Fruit fly (Drosophila melanogaster) whole organism, adult: ENCODE data around the gene Or67b.

Experiments used
- CG11617 ChIP-seq: fragments of 200-800 bp; sonication (Bioruptor generic); optimal IDR thresholded peaks from 2 replicates; lab custom pipeline; 2017; ENCODE audit warnings: mild to moderate bottlenecking, missing biosample characterization, missing genetic modification reagents, missing genetic modification characterization
- CG12768 ChIP-seq: fragments of 200-800 bp; sonication (Bioruptor generic); optimal IDR thresholded peaks from 2 replicates; lab custom pipeline; 2017; ENCODE audit warnings: missing biosample characterization, missing genetic modification characterization, mild to moderate bottlenecking, moderate library complexity, missing genetic modification reagents
- CG14711 ChIP-seq: fragments of 200-800 bp; sonication (Bioruptor generic); optimal IDR thresholded peaks from 2 replicates; lab custom pipeline; 2018; ENCODE audit warnings: missing biosample characterization, mild to moderate bottlenecking, missing genetic modification characterization, moderate library complexity
- CG1620 ChIP-seq: fragments of 200-800 bp; sonication (Bioruptor generic); optimal IDR thresholded peaks from 2 replicates; lab custom pipeline; 2016; ENCODE audit warnings: missing biosample characterization, missing genetic modification characterization
- CG33017 ChIP-seq: fragments of 200-800 bp; sonication (Bioruptor generic); optimal IDR thresholded peaks from 2 replicates; lab custom pipeline; 2018; ENCODE audit warnings: missing biosample characterization, mild to moderate bottlenecking, missing genetic modification characterization, moderate library complexity
- CG5204 ChIP-seq: fragments of 200-800 bp; sonication (Bioruptor generic); optimal IDR thresholded peaks from 2 replicates; lab custom pipeline; 2016; ENCODE audit warnings: missing biosample characterization, missing genetic modification characterization
- CG7045 ChIP-seq: fragments of 200-800 bp; sonication (Bioruptor generic); optimal IDR thresholded peaks from 2 replicates; lab custom pipeline; 2017; ENCODE audit warnings: missing biosample characterization, mild to moderate bottlenecking, missing genetic modification characterization
- CG7101 ChIP-seq: fragments of 200-800 bp; sonication (Bioruptor generic); optimal IDR thresholded peaks from 2 replicates; lab custom pipeline; 2018; ENCODE audit warnings: missing biosample characterization, mild to moderate bottlenecking, missing genetic modification characterization, moderate library complexity
- Clk ChIP-seq: fragments of 200-800 bp; sonication (Bioruptor generic); optimal IDR thresholded peaks from 2 replicates; lab custom pipeline; 2017; ENCODE audit warnings: missing biosample characterization, missing genetic modification characterization
- Crg-1 ChIP-seq: fragments of 200-800 bp; sonication (Bioruptor generic); optimal IDR thresholded peaks from 2 replicates; lab custom pipeline; 2016; ENCODE audit warnings: missing biosample characterization, missing genetic modification characterization
- Hr96 ChIP-seq: fragments of 200-800 bp; sonication (Bioruptor generic); optimal IDR thresholded peaks from 2 replicates; lab custom pipeline; 2016; ENCODE audit warnings: missing biosample characterization, missing genetic modification characterization
- Mnt ChIP-seq: fragments of 200-800 bp; sonication (Bioruptor generic); optimal IDR thresholded peaks from 2 replicates; lab custom pipeline; 2016; ENCODE audit warnings: missing biosample characterization, mild to moderate bottlenecking, missing genetic modification characterization
- bab1 ChIP-seq: fragments of 200-800 bp; sonication (Bioruptor generic); optimal IDR thresholded peaks from 3 replicates; lab custom pipeline; 2019; ENCODE audit warnings: missing biosample characterization, mild to moderate bottlenecking, missing genetic modification characterization, moderate library complexity
- cic ChIP-seq: fragments of 200-800 bp; sonication (Bioruptor generic); optimal IDR thresholded peaks from 2 replicates; lab custom pipeline; 2017; ENCODE audit warnings: missing biosample characterization, mild to moderate bottlenecking, missing genetic modification characterization, moderate library complexity
- cnc ChIP-seq, 2 experiments: fragments of >200 bp; optimal IDR thresholded peaks; 2 replicates each; lab custom pipeline; 2017
- kay ChIP-seq: fragments of 200-800 bp; sonication (Bioruptor generic); peaks from one replicate; lab custom pipeline; 2016; ENCODE audit warnings: missing biosample characterization, missing genetic modification characterization, borderline replicate concordance
- ovo ChIP-seq: fragments of 200-800 bp; sonication (Bioruptor generic); optimal IDR thresholded peaks from 2 replicates; lab custom pipeline; 2016; ENCODE audit warnings: missing biosample characterization, missing genetic modification characterization
- pad ChIP-seq: fragments of 200-800 bp; sonication (Bioruptor generic); optimal IDR thresholded peaks from 3 replicates; lab custom pipeline; 2017; ENCODE audit warnings: missing biosample characterization, missing genetic modification characterization, mild to moderate bottlenecking, moderate library complexity, missing genetic modification reagents
- tj ChIP-seq: fragments of 200-800 bp; sonication (Bioruptor generic); optimal IDR thresholded peaks from 3 replicates; lab custom pipeline; 2017; ENCODE audit warnings: missing biosample characterization, mild to moderate bottlenecking, missing genetic modification characterization, moderate library complexity
- toe ChIP-seq: fragments of 200-800 bp; sonication (Bioruptor generic); optimal IDR thresholded peaks from 2 replicates; lab custom pipeline; 2016; ENCODE audit warnings: missing biosample characterization, missing genetic modification characterization

Gene Or67b

DNA sequence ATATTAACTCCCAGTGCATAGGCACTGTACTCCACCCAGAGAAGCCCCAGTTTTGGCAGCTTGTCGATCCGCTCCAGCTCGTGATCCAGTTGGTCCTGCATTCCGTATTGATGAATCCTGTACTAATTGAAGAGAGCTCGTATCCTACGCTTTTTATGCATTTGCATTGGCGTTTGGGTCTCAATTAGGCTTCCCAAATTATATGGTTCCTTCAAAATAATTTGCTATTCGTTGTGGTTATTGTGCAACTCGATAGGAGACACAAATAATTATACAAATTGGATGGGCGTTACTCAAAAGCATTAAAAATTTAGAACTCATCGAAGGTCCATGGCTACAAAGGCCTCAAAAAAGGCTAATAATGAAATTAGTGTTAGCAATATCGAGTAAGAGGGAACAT lies at the start of gene Or67b:
Or67b (minus strand) TSS at position 101 of the 400 bp plus-strand sequence.
- TF ChIP-seq pad (no peak), CG33017 (tag; lab: Kevin White, UChicago) (no peak), CG5204 (no peak), toe (GFP tag; lab: Kevin White, UChicago) (no peak), kay (GFP tag; lab: Kevin White, UChicago) (no peak)

DNA sequence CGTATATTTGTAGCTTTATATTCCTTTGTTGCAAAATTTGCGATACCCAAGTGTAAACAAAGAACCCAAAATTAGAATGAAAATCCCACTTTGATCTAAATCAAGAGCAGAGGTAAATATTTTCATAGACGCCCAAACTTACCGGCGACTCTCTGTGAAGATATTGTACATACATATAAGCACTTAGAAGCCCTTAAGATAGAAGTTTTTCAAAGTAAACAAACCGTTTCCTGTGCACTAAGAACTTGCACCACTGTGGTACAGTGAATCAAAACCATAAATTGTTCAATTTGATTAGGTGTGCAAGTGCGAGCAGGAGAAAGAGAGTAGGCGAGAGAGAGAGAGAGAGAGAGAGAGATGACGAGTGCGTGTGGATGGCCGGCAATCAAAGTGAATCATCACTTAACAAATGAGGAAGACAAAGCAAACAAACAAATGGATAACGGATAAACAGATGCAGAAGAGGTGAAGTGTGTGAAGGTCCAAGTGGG lies 49.1 kb upstream of the Or67b start:
- TF ChIP-seq CG12768 (GFP tag; lab: Kevin White, UChicago) (no peak), ovo (no peak), CG7045 (no peak), cic (peak; percentile 14), pad (peak; percentile 3), kay (GFP tag; lab: Kevin White, UChicago) (peak; percentile 89), Crg-1 (no peak), CG11617 (GFP tag; lab: Kevin White, UChicago) (no peak)

DNA sequence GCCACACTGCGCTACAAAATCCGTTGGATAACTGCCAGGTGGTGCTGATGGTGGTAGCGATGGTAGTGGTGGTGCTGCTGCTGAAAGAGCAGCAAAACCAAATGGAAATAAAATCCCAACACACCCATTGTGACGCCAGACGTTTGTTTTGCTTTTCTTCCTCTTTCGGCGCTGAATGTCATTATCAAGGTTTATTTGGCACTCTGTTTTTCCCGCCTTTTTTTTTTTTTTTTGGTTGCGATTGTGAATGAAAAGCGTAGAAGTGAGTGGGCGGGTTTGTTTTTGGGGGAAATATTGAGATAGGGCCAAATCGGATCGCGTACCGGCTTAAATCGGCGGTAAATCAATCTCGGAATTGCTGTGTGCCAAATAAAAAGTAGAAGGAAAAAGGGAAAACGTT lies 48.3 kb upstream of the Or67b start:
- TF ChIP-seq CG5204 (no peak), CG12768 (GFP tag; lab: Kevin White, UChicago) (no peak), cic (no peak), CG33017 (tag; lab: Kevin White, UChicago) (no peak), bab1 (GFP tag; lab: Kevin White, UChicago) (no peak), Crg-1 (no peak), CG7101 (no peak), cnc (optimal IDR thresholded peaks at IDR 0.05; lab: Kevin White, UChicago) (no peak), kay (GFP tag; lab: Kevin White, UChicago) (no peak), CG11617 (GFP tag; lab: Kevin White, UChicago) (no peak), pad (no peak), ovo (no peak), Mnt (GFP tag; lab: Kevin White, UChicago) (no peak), tj (no peak), CG7045 (no peak), Hr96 (GFP tag; lab: Kevin White, UChicago) (no peak), toe (GFP tag; lab: Kevin White, UChicago) (no peak), CG14711 (tag; lab: Kevin White, UChicago) (no peak), CG1620 (GFP tag; lab: Kevin White, UChicago) (no peak), Clk (GFP tag; lab: Kevin White, UChicago) (no peak)

DNA sequence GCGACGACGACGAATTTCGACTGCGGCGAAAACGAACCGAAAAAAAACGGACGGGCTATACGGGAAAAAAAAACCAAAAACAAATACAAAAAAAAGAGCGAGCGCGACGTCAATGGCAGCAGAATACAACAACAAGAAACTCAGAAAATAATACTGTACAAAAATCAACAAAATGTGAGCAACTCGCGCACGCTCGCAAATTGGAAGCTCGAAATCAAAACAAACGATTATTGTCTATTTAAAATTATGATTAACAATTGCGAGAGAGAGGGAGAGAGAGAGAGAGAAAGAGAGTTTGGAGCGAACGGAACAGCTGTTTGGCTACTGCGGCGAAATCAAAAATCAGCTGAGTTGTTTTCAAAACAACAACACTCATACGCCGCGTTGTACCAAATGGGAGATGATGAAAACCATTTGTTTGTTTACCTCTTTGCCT lies 46.6 kb upstream of the Or67b start:
- TF ChIP-seq Clk (GFP tag; lab: Kevin White, UChicago) (no peak), CG12768 (GFP tag; lab: Kevin White, UChicago) (peak; percentile 91), Crg-1 (no peak), CG5204 (no peak), CG33017 (tag; lab: Kevin White, UChicago) (peak; percentile 77), ovo (peak; percentile 69), toe (GFP tag; lab: Kevin White, UChicago) (no peak), cic (peak; percentile 80), CG14711 (tag; lab: Kevin White, UChicago) (no peak), bab1 (GFP tag; lab: Kevin White, UChicago) (no peak), cnc (optimal IDR thresholded peaks at IDR 0.05; lab: Kevin White, UChicago) (no peak), Hr96 (GFP tag; lab: Kevin White, UChicago) (peak; percentile 40), CG7045 (peak; percentile 46), CG7101 (peak; percentile 19), CG1620 (GFP tag; lab: Kevin White, UChicago) (peak; percentile 4), kay (GFP tag; lab: Kevin White, UChicago) (peak; percentile 98), CG11617 (GFP tag; lab: Kevin White, UChicago) (peak; percentile 65), Mnt (GFP tag; lab: Kevin White, UChicago) (peak; percentile 44), pad (no peak), tj (peak; percentile 44)

DNA sequence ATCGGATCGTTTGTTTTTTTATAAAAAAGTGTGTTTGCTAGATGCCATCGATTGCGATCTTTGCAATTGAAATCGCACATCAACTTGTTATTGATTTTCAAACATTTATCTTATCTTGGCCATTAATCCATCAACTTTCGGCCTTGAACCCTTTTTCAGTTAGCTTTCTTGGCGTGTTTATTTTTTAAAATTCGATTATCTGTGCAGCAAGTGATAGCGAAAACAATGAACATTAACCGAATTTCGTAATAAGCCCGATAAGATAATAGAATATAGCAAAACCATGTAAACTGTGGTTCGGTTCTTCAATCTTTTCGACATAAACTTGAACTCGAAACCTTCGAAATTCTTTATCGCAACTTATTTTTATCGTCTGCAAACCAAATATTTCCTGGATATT lies 45.3 kb upstream of the Or67b start:
- TF ChIP-seq kay (GFP tag; lab: Kevin White, UChicago) (peak; percentile 26), CG11617 (GFP tag; lab: Kevin White, UChicago) (no peak)

DNA sequence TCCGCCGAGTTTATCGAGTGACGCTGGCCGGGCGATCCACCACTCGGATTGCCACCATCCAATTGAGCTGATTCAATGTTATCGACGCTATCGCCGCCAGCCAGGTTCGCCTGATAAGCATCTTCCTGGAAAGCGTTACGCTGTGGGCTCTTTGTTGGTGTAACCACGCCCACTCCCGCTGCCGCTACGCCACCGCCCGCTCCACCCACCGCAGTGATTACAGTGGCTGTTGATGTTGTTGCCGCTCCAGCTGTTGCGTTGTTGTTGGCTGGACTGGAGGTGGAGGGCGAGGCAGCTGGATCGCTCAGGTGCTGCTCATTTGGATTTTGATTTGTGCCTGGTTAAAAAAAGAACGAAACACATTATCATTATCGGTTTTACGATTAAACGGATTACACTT lies 42.4 kb upstream of the Or67b start:
- no peak for TF ChIP-seq CG33017 (tag; lab: Kevin White, UChicago)
- TF ChIP-seq cic: peak; percentile 60

DNA sequence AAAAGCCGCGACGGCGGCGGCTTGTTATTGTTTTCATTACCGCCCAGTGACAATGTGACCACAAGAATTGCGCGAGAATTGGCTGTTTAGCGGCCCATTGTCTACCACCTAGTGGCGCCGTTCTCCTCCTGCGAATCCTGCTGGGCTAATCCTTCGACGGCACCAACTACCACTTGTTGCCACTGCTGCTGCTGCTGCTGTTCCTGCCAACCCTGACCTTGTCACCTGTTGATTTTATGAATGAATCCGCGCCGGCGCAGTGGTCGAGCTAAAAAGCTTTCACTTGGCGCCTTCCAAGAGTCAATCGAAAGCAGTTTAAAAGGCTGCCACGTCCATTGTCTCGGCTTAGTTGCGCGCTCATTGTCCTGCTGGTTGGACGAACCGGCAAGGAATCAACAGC lies 14.8 kb upstream of the Or67b start, which contains the start of gene CNMaR:
CNMaR (plus strand) TSS at position 348 of the 400 bp plus-strand sequence.
- TF ChIP-seq CG7101 (no peak), cic (no peak), CG12768 (GFP tag; lab: Kevin White, UChicago) (no peak), CG11617 (GFP tag; lab: Kevin White, UChicago) (no peak)

DNA sequence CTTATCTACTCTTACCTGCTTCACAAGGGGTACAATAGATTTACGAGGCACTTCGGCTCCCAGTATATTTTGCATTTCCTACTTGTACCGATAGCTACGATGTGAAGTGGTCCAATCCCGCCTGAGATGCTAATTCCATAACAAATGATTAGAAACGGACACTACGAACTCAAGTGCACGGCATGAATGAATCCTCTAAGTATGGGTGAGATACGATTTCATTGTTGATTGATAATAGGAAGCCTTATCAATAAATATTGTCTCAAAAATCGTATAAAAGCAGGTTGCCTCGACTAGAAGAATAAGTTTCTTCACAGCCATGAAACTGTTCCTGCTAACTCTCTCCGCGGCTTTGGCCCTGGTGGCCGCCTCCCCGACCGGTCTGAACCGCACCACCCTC lies 11.7 kb upstream of the Or67b start, which contains the start of gene CG18180:
CG18180 (plus strand) TSS at position 301 of the 400 bp plus-strand sequence.
- TF ChIP-seq cic (peak; percentile 87), Crg-1 (no peak), tj (no peak), ovo (no peak)
